Fruit fly (Drosophila melanogaster) whole organism, embryonic: ENCODE measurements around the gene eIF4H2.
A peak's percentile ranks its signal among the peaks of the same experiment; 100 is the strongest.

ENCODE experiments used
- Adf1 ChIP-seq: fragments of 200-800 bp; sonication (Bioruptor generic); IDR thresholded peaks from 2 replicates; pipeline ENCODE4 v1.3.6; 2022; ENCODE audit warnings: missing biosample characterization, missing genetic modification characterization
- Asciz ChIP-seq: fragments of 200-800 bp; sonication (Bioruptor generic); optimal IDR thresholded peaks from 2 replicates; lab custom pipeline; 2017; ENCODE audit warnings: missing biosample characterization, mild to moderate bottlenecking, missing genetic modification characterization, missing genetic modification reagents
- B-H2 ChIP-seq: fragments of 200-800 bp; sonication (Bioruptor generic); optimal IDR thresholded peaks from 2 replicates; lab custom pipeline; 2018; ENCODE audit warnings: missing biosample characterization, mild to moderate bottlenecking, missing genetic modification characterization
- Bgb ChIP-seq: fragments of 200-800 bp; sonication (Bioruptor generic); IDR thresholded peaks from 2 replicates; pipeline ENCODE4 v1.3.6; 2022; ENCODE audit warnings: missing biosample characterization, missing genetic modification characterization; ENCODE audit not compliant: partially characterized antibody
- Blimp-1 ChIP-seq: fragments of 200-800 bp; sonication (Bioruptor generic); optimal IDR thresholded peaks from 3 replicates; lab custom pipeline; 2018; ENCODE audit warnings: missing biosample characterization, missing genetic modification characterization, mild to moderate bottlenecking, moderate library complexity, missing genetic modification reagents
- CG11504 ChIP-seq: fragments of 200-800 bp; sonication (Bioruptor generic); optimal IDR thresholded peaks from 3 replicates; lab custom pipeline; 2019; ENCODE audit warnings: missing biosample characterization, mild to moderate bottlenecking, missing genetic modification characterization, moderate library complexity
- CG12071 ChIP-seq: fragments of 200-800 bp; sonication (Bioruptor generic); optimal IDR thresholded peaks from 3 replicates; lab custom pipeline; 2018; ENCODE audit warnings: missing biosample characterization, mild to moderate bottlenecking, missing genetic modification characterization
- CG12299 ChIP-seq: fragments of 200-800 bp; sonication (Bioruptor generic); optimal IDR thresholded peaks from 2 replicates; lab custom pipeline; 2018; ENCODE audit warnings: missing biosample characterization, mild to moderate bottlenecking, missing genetic modification characterization
- CG12942 ChIP-seq: fragments of 200-800 bp; sonication (Bioruptor generic); optimal IDR thresholded peaks from 3 replicates; lab custom pipeline; 2016; ENCODE audit warnings: missing biosample characterization, missing genetic modification characterization
- CG16813 ChIP-seq: fragments of 200-800 bp; sonication (Bioruptor generic); IDR thresholded peaks from 3 replicates; pipeline ENCODE4 v1.3.6; 2022; ENCODE audit warnings: missing biosample characterization, missing genetic modification characterization; ENCODE audit not compliant: partially characterized antibody
- CG16815 ChIP-seq: fragments of 200-800 bp; sonication (Bioruptor generic); optimal IDR thresholded peaks from 3 replicates; lab custom pipeline; 2017; ENCODE audit warnings: missing biosample characterization, mild to moderate bottlenecking, missing genetic modification characterization
- CG17829 ChIP-seq: fragments of 200-800 bp; optimal IDR thresholded peaks from 2 replicates; lab custom pipeline; 2019; ENCODE audit warnings: missing biosample characterization, mild to moderate bottlenecking, missing genetic modification characterization, moderate library complexity
- CG18011 ChIP-seq: fragments of 200-800 bp; sonication (Bioruptor generic); optimal IDR thresholded peaks from 2 replicates; lab custom pipeline; 2017; ENCODE audit warnings: missing biosample characterization, missing genetic modification characterization, mild to moderate bottlenecking, moderate library complexity, missing genotype
- CG2199 ChIP-seq: fragments of 200-800 bp; sonication (Bioruptor generic); IDR thresholded peaks from 3 replicates; pipeline ENCODE4 v1.3.6; 2022; ENCODE audit warnings: missing biosample characterization, missing genetic modification characterization
- CG2678 ChIP-seq: fragments of 200-800 bp; sonication (Bioruptor generic); optimal IDR thresholded peaks from 3 replicates; lab custom pipeline; 2019; ENCODE audit warnings: missing biosample characterization, mild to moderate bottlenecking, missing genetic modification characterization, moderate library complexity
- CG34376 ChIP-seq: fragments of 200-800 bp; sonication (Bioruptor generic); optimal IDR thresholded peaks from 2 replicates; lab custom pipeline; 2018; ENCODE audit warnings: missing biosample characterization, mild to moderate bottlenecking, missing genetic modification characterization
- CG4820 ChIP-seq: fragments of 200-800 bp; sonication (Bioruptor generic); optimal IDR thresholded peaks from 3 replicates; lab custom pipeline; 2016; ENCODE audit warnings: missing biosample characterization, missing genetic modification characterization
- CG7357 ChIP-seq: fragments of 200-800 bp; sonication (Bioruptor generic); IDR thresholded peaks from 3 replicates; pipeline ENCODE4 v1.3.6; 2022; ENCODE audit warnings: missing biosample characterization, missing genetic modification characterization
- CG9727 ChIP-seq: fragments of 200-800 bp; sonication (Bioruptor generic); optimal IDR thresholded peaks from 3 replicates; lab custom pipeline; 2017; ENCODE audit warnings: missing biosample characterization, mild to moderate bottlenecking, missing genetic modification characterization
- CkIIα-i1 ChIP-seq: fragments of 200-800 bp; sonication (Bioruptor generic); IDR thresholded peaks from 2 replicates; pipeline ENCODE4 v1.3.6; 2022; ENCODE audit warnings: missing biosample characterization, missing genetic modification characterization
- D19A ChIP-seq: fragments of 200-800 bp; optimal IDR thresholded peaks from 3 replicates; lab custom pipeline; 2019; ENCODE audit warnings: missing biosample characterization, mild to moderate bottlenecking, missing genetic modification characterization, moderate library complexity
- D19B ChIP-seq: fragments of 200-800 bp; sonication (Bioruptor generic); optimal IDR thresholded peaks from 2 replicates; lab custom pipeline; 2017; ENCODE audit warnings: missing biosample characterization, mild to moderate bottlenecking, missing genetic modification characterization
- HLH3B ChIP-seq: fragments of 200-800 bp; sonication (Bioruptor generic); IDR thresholded peaks from 2 replicates; pipeline ENCODE4 v1.3.6; 2022; ENCODE audit warnings: missing biosample characterization, missing genetic modification characterization
- Med ChIP-seq: fragments of 200-800 bp; sonication (Bioruptor generic); peaks from one replicate; lab custom pipeline; 2016; ENCODE audit warnings: missing biosample characterization, missing genetic modification characterization, mild to moderate bottlenecking, inconsistent platforms, moderate library complexity
- Optix ChIP-seq: fragments of 200-800 bp; sonication (Bioruptor generic); IDR thresholded peaks from 3 replicates; pipeline ENCODE4 v1.3.6; 2022; ENCODE audit warnings: missing biosample characterization, missing genetic modification characterization
- PHDP ChIP-seq: fragments of 200-800 bp; sonication (Bioruptor generic); optimal IDR thresholded peaks from 3 replicates; lab custom pipeline; 2018; ENCODE audit warnings: missing biosample characterization, mild to moderate bottlenecking, missing genetic modification characterization, moderate library complexity
- Pdp1 ChIP-seq, 2 experiments: fragments of 200-800 bp; sonication (Bioruptor generic); optimal IDR thresholded peaks; 3 replicates each; lab custom pipeline; 2016; ENCODE audit warnings: missing biosample characterization in 2 of 2, missing genetic modification characterization in 2 of 2, mild to moderate bottlenecking in 1 of 2, moderate library complexity in 1 of 2
- Sin3A ChIP-seq: fragments of >200 bp; optimal IDR thresholded peaks from 2 replicates; lab custom pipeline; 2018
- bbx ChIP-seq: fragments of 200-800 bp; sonication (Bioruptor generic); IDR thresholded peaks from 2 replicates; pipeline ENCODE4 v1.3.6; 2022; ENCODE audit warnings: missing biosample characterization, missing genetic modification characterization; ENCODE audit not compliant: partially characterized antibody
- crol ChIP-seq: fragments of 200-800 bp; sonication (Bioruptor generic); IDR thresholded peaks from 2 replicates; pipeline ENCODE4 v1.3.6; 2022; ENCODE audit warnings: missing biosample characterization, missing genetic modification characterization
- da ChIP-seq: fragments of 200-800 bp; sonication (Bioruptor generic); optimal IDR thresholded peaks from 2 replicates; lab custom pipeline; 2016; ENCODE audit warnings: missing biosample characterization, missing genetic modification characterization
- gsb ChIP-seq: fragments of 200-800 bp; sonication (Bioruptor generic); IDR thresholded peaks from 2 replicates; pipeline ENCODE4 v1.3.6; 2022; ENCODE audit warnings: missing biosample characterization, missing genetic modification characterization
- nerfin-2 ChIP-seq: fragments of 200-800 bp; sonication (Bioruptor generic); IDR thresholded peaks from 2 replicates; pipeline ENCODE4 v1.3.6; 2022; ENCODE audit warnings: missing biosample characterization, missing genetic modification characterization; ENCODE audit not compliant: partially characterized antibody
- odd ChIP-seq: fragments of 200-800 bp; sonication (Bioruptor generic); optimal IDR thresholded peaks from 2 replicates; lab custom pipeline; 2017; ENCODE audit warnings: missing biosample characterization, mild to moderate bottlenecking, missing genetic modification characterization
- peb ChIP-seq: fragments of 200-800 bp; sonication (Bioruptor generic); IDR thresholded peaks from 2 replicates; pipeline ENCODE4 v1.3.6; 2022; ENCODE audit warnings: missing biosample characterization, missing genetic modification characterization
- pros ChIP-seq: fragments of 200-800 bp; sonication (Bioruptor generic); optimal IDR thresholded peaks from 3 replicates; lab custom pipeline; 2019; ENCODE audit warnings: missing biosample characterization, mild to moderate bottlenecking, missing genetic modification characterization, moderate library complexity
- row ChIP-seq: fragments of 200-800 bp; sonication (Bioruptor generic); IDR thresholded peaks from 3 replicates; pipeline ENCODE4 v1.3.6; 2022; ENCODE audit warnings: missing biosample characterization, missing genetic modification characterization
- stc ChIP-seq: fragments of 200-800 bp; sonication (Bioruptor generic); IDR thresholded peaks from 2 replicates; pipeline ENCODE4 v1.3.6; 2022; ENCODE audit warnings: missing biosample characterization, missing genetic modification characterization
- stwl ChIP-seq: fragments of 200-800 bp; sonication (Bioruptor generic); optimal IDR thresholded peaks from 3 replicates; lab custom pipeline; 2018; ENCODE audit warnings: missing biosample characterization, mild to moderate bottlenecking, missing genetic modification characterization, moderate library complexity
- sug ChIP-seq: fragments of 200-800 bp; optimal IDR thresholded peaks from 2 replicates; lab custom pipeline; 2019; ENCODE audit warnings: missing biosample characterization, mild to moderate bottlenecking, missing genetic modification characterization, moderate library complexity
- toy ChIP-seq: fragments of 200-800 bp; sonication (Bioruptor generic); IDR thresholded peaks from 2 replicates; pipeline ENCODE4 v1.3.6; 2022; ENCODE audit warnings: missing biosample characterization, missing genetic modification characterization
- twi ChIP-seq: fragments of 200-800 bp; optimal IDR thresholded peaks from 2 replicates; lab custom pipeline; 2019; ENCODE audit warnings: missing biosample characterization, mild to moderate bottlenecking, missing genetic modification characterization, moderate library complexity
- vnd ChIP-seq: fragments of 200-800 bp; sonication (Bioruptor generic); IDR thresholded peaks from 3 replicates; pipeline ENCODE4 v1.3.6; 2022; ENCODE audit warnings: missing biosample characterization, missing genetic modification characterization; ENCODE audit not compliant: partially characterized antibody
- wdn ChIP-seq: fragments of 200-800 bp; sonication (Bioruptor generic); IDR thresholded peaks from 2 replicates; pipeline ENCODE4 v1.3.6; 2022; ENCODE audit warnings: missing biosample characterization, missing genetic modification characterization
- zfh2 ChIP-seq: fragments of 200-800 bp; sonication (Bioruptor generic); optimal IDR thresholded peaks from 2 replicates; lab custom pipeline; 2016; ENCODE audit warnings: missing biosample characterization, missing genetic modification characterization

eIF4H2 gene

dm6 chr3R:30735047-30735446, 9.2 kb downstream of the eIF4H2 start:
- TF ChIP-seq da (no peak), B-H2 (GFP tag; lab: Kevin White, UChicago) (no peak), twi (tag; lab: Kevin White, UChicago) (peak; percentile 52), crol (GFP tag; lab: Robert Waterston, UW) (peak; percentile 65; the same call in 1 of the 2 replicates), pros (GFP tag; lab: Kevin White, UChicago) (peak; percentile 19), CG2199 (0 out of 3 replicates have a peak, but pooled peaks have one; percentile 35)
- TF ChIP-seq, all 482 proteins: peak for 4

DNA sequence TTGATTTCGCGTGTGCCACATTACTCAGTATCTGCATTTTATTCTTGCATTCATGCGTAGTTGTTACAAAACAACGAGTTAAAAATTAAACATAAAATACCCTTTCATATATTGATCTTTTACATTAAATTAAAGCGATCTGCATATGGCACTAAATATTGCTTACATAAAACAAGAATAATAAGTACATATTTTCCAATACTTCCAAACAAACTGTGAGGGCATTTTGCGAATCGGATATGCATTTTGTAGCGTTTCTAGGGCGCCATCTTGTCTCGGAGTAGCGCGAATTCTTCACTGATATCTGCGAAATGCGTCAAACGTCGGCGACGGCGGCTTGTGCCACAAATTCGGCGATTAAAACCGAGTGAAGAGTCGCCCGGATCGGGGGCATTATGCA, 15.5 kb downstream of the eIF4H2 start:
- no peak for TF ChIP-seq CG16813 (GFP tag; lab: Robert Waterston, UW)
- TF ChIP-seq CG2678 (tag; lab: Kevin White, UChicago): no peak
- TF ChIP-seq CG7357 (GFP tag; lab: Robert Waterston, UW): no peak
- no peak for TF ChIP-seq stwl (tag; lab: Kevin White, UChicago)
- TF ChIP-seq wdn (GFP tag; lab: Robert Waterston, UW): no peak
- TF ChIP-seq CG16815 (GFP tag; lab: Kevin White, UChicago): no peak
- TF ChIP-seq CG34376 (GFP tag; lab: Kevin White, UChicago): no peak
- no peak for TF ChIP-seq CkIIα-i1 (GFP tag; lab: Robert Waterston, UW)
- TF ChIP-seq CG17829 (tag; lab: Kevin White, UChicago): no peak
- no peak for TF ChIP-seq CG9727 (GFP tag; lab: Kevin White, UChicago)

DNA sequence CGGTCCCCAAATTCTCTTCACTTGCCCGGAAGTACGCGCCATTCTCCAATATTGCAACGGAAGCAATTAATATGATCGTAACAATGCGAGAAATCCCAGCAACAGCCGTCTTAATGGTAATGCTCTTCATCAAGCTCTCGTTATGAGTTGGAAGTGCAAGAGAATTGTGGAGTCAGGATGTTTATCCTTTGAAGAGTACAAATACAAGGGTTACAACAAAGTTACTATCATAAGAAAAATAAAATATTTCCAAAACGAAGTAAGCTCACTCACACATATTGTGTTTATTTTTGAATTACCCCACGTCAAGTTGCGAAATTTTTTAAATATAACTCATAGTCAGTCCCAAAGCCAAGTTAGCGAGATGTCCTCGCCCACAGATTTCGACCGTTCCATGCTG, 16.7 kb downstream of the eIF4H2 start, which contains the start of gene CG15543:
Gene CG15543, plus strand, starts transcription at position 301 of the 400 bp plus-strand sequence.
- TF ChIP-seq toy (GFP tag; lab: Robert Waterston, UW) (no peak), CG12299 (tag; lab: Kevin White, UChicago) (no peak), HLH3B (GFP tag; lab: Robert Waterston, UW) (no peak), D19B (GFP tag; lab: Kevin White, UChicago) (no peak), PHDP (tag; lab: Kevin White, UChicago) (no peak), CG11504 (tag; lab: Kevin White, UChicago) (no peak), Asciz (GFP tag; lab: Kevin White, UChicago) (no peak), zfh2 (GFP tag; lab: Kevin White, UChicago) (no peak), Pdp1 (GFP tag; optimal IDR thresholded peaks at IDR 0.05; lab: Kevin White, UChicago) (no peak), vnd (GFP tag; lab: Robert Waterston, UW) (no peak), Optix (GFP tag; lab: Robert Waterston, UW) (no peak), odd (GFP tag; lab: Kevin White, UChicago) (no peak), bbx (GFP tag; lab: Robert Waterston, UW) (no peak), CG4820 (GFP tag; lab: Kevin White, UChicago) (no peak), CG12071 (no peak), stc (no peak), CG18011 (GFP tag; lab: Kevin White, UChicago) (no peak), peb (GFP tag; lab: Robert Waterston, UW) (no peak)

dm6 chr3R:30745104-30745503, 19.2 kb downstream of the eIF4H2 start, which contains the start of gene Npc2g:
Npc2g (minus strand) TSS chr3R:30745263.
- TF ChIP-seq Sin3A (lab: Kevin White, UChicago) (no peak), Blimp-1 (GFP tag; lab: Kevin White, UChicago) (no peak), Adf1 (GFP tag; lab: Robert Waterston, UW) (no peak), row (peak; percentile 28; the same call in 1 of the 3 replicates), D19A (tag; lab: Kevin White, UChicago) (peak; percentile 79), sug (peak; percentile 9), Med (peak; percentile 8), nerfin-2 (no peak), Bgb (GFP tag; lab: Robert Waterston, UW) (no peak), CG34376 (GFP tag; lab: Kevin White, UChicago) (peak; percentile 2), gsb (GFP tag; lab: Robert Waterston, UW) (no peak), CG12942 (no peak)
- TF ChIP-seq, all 482 proteins: peak for 5
